Worm (Caenorhabditis elegans) whole organism, mixed stage, embryonic: ENCODE data around the gene C27H5.6.

Experiments used
- M03D4.4 ChIP-seq: sonication (generic microtip); optimal IDR thresholded peaks from 2 replicates; lab custom pipeline; 2017; ENCODE audit warnings: mild to moderate bottlenecking, missing genetic modification characterization, missing compliant biosample characterization
- bed-3 ChIP-seq: fragments of 200-800 bp; sonication (Bioruptor generic); optimal IDR thresholded peaks from 3 replicates; lab custom pipeline; 2018; ENCODE audit warnings: mild to moderate bottlenecking, missing genetic modification characterization, moderate library complexity, missing compliant biosample characterization
- blmp-1 ChIP-seq: fragments of 150-350 bp; optimal IDR thresholded peaks from 2 replicates; lab custom pipeline; 2014; ENCODE audit warnings: missing biosample characterization, missing genetic modification characterization
- ceh-43 ChIP-seq: fragments of 200-800 bp; sonication (Bioruptor generic); optimal IDR thresholded peaks from 2 replicates; lab custom pipeline; 2018; ENCODE audit warnings: mild to moderate bottlenecking, missing genetic modification characterization, moderate library complexity, missing compliant biosample characterization
- ceh-83 ChIP-seq: fragments of 200-800 bp; sonication (Bioruptor generic); optimal IDR thresholded peaks from 2 replicates; lab custom pipeline; 2018; ENCODE audit warnings: mild to moderate bottlenecking, missing genetic modification characterization, missing compliant biosample characterization
- ces-1 ChIP-seq: fragments of 150-350 bp; optimal IDR thresholded peaks from 2 replicates; lab custom pipeline; 2014; ENCODE audit warnings: missing biosample characterization, missing genetic modification reagents, missing genetic modification characterization
- cnd-1 ChIP-seq: fragments of 200-800 bp; sonication (Bioruptor generic); optimal IDR thresholded peaks from 2 replicates; lab custom pipeline; 2018; ENCODE audit warnings: mild to moderate bottlenecking, missing genetic modification characterization, missing compliant biosample characterization
- elt-1 ChIP-seq: sonication (generic microtip); optimal IDR thresholded peaks from 2 replicates; lab custom pipeline; 2017; ENCODE audit warnings: missing genetic modification characterization, mild to moderate bottlenecking, missing compliant biosample characterization, antibody characterized with exemption, moderate library complexity, borderline replicate concordance; ENCODE audit not compliant: insufficient read depth
- elt-3 ChIP-seq: fragments of 150-350 bp; optimal IDR thresholded peaks from 2 replicates; lab custom pipeline; 2014; ENCODE audit warnings: missing biosample characterization, missing genetic modification characterization
- flh-1 ChIP-seq: fragments of 200-800 bp; sonication (Bioruptor generic); optimal IDR thresholded peaks from 2 replicates; lab custom pipeline; 2018; ENCODE audit warnings: mild to moderate bottlenecking, missing genetic modification characterization, moderate library complexity, missing compliant biosample characterization
- ham-2 ChIP-seq: fragments of 200-800 bp; sonication (Bioruptor generic); optimal IDR thresholded peaks from 2 replicates; lab custom pipeline; 2018; ENCODE audit warnings: mild to moderate bottlenecking, missing genetic modification characterization, missing compliant biosample characterization
- hlh-1 ChIP-seq: fragments of 150-350 bp; optimal IDR thresholded peaks from 2 replicates; lab custom pipeline; 2014; ENCODE audit warnings: missing biosample characterization, missing genetic modification reagents, missing genetic modification characterization
- lin-13 ChIP-seq: fragments of 150-350 bp; optimal IDR thresholded peaks from 2 replicates; lab custom pipeline; 2014; ENCODE audit warnings: missing biosample characterization, missing genetic modification characterization
- lin-32 ChIP-seq: fragments of 200-800 bp; sonication (Bioruptor generic); optimal IDR thresholded peaks from 2 replicates; lab custom pipeline; 2018; ENCODE audit warnings: mild to moderate bottlenecking, missing genetic modification characterization, missing compliant biosample characterization
- lsy-2 ChIP-seq: fragments of 150-350 bp; optimal IDR thresholded peaks from 2 replicates; lab custom pipeline; 2014; ENCODE audit warnings: missing biosample characterization, missing genetic modification characterization
- mab-5 ChIP-seq: fragments of 150-350 bp; optimal IDR thresholded peaks from 2 replicates; lab custom pipeline; 2014; ENCODE audit warnings: missing biosample characterization, missing genetic modification characterization
- mep-1 ChIP-seq: fragments of 150-350 bp; optimal IDR thresholded peaks from 2 replicates; lab custom pipeline; 2017; ENCODE audit warnings: missing biosample characterization, missing genetic modification reagents, missing genetic modification characterization, inconsistent platforms
- mls-2 ChIP-seq: sonication (generic microtip); optimal IDR thresholded peaks from 2 replicates; lab custom pipeline; 2016; ENCODE audit warnings: mild to moderate bottlenecking, missing genetic modification characterization, moderate library complexity, missing compliant biosample characterization
- nhr-12 ChIP-seq: fragments of 150-350 bp; optimal IDR thresholded peaks from 2 replicates; lab custom pipeline; 2014; ENCODE audit warnings: missing biosample characterization, missing genetic modification characterization
- nhr-2 ChIP-seq: fragments of 150-350 bp; optimal IDR thresholded peaks from 2 replicates; lab custom pipeline; 2014; ENCODE audit warnings: missing biosample characterization, missing genetic modification characterization
- nhr-237 ChIP-seq: fragments of 150-350 bp; optimal IDR thresholded peaks from 2 replicates; lab custom pipeline; 2014; ENCODE audit warnings: missing biosample characterization, missing genetic modification characterization
- nhr-28 ChIP-seq: fragments of 150-350 bp; optimal IDR thresholded peaks from 2 replicates; lab custom pipeline; 2014; ENCODE audit warnings: missing biosample characterization, missing genetic modification characterization
- nhr-76 ChIP-seq: sonication (generic microtip); optimal IDR thresholded peaks from 2 replicates; lab custom pipeline; 2017; ENCODE audit warnings: missing biosample characterization, missing genetic modification characterization
- pha-4 ChIP-seq: fragments of 150-350 bp; optimal IDR thresholded peaks from 2 replicates; lab custom pipeline; 2018; ENCODE audit warnings: missing biosample characterization, missing genetic modification reagents, missing genetic modification characterization
- snpc-4 ChIP-seq: fragments of 150-350 bp; optimal IDR thresholded peaks from 2 replicates; lab custom pipeline; 2014; ENCODE audit warnings: missing biosample characterization, missing genetic modification characterization
- sptf-1 ChIP-seq: sonication (generic microtip); optimal IDR thresholded peaks from 2 replicates; lab custom pipeline; 2017; ENCODE audit warnings: mild to moderate bottlenecking, missing genetic modification characterization, moderate library complexity, missing compliant biosample characterization
- tbx-8 ChIP-seq: fragments of 200-800 bp; sonication (Bioruptor generic); optimal IDR thresholded peaks from 2 replicates; lab custom pipeline; 2018; ENCODE audit warnings: mild to moderate bottlenecking, missing genetic modification characterization, moderate library complexity, missing compliant biosample characterization
- unc-62 ChIP-seq: fragments of 150-350 bp; optimal IDR thresholded peaks from 2 replicates; lab custom pipeline; 2014; ENCODE audit warnings: missing biosample characterization, missing genetic modification reagents, missing genetic modification characterization
- zip-8 ChIP-seq: fragments of 150-350 bp; optimal IDR thresholded peaks from 2 replicates; lab custom pipeline; 2014; ENCODE audit warnings: missing biosample characterization, missing genetic modification characterization
- ztf-11 ChIP-seq: fragments of 150-350 bp; optimal IDR thresholded peaks from 2 replicates; lab custom pipeline; 2014; ENCODE audit warnings: missing biosample characterization, missing genetic modification characterization

The C27H5.6 gene

ce11 chrII:7187110-7187509 is at the start of gene C27H5.6:
TSS of gene C27H5.6 (minus strand) at chrII:7187210.
- no peak for TF ChIP-seq snpc-4
- no peak for TF ChIP-seq ceh-43 (GFP tag; lab: Kevin White, UChicago)
- TF ChIP-seq flh-1 (GFP tag; lab: Kevin White, UChicago), result no peak
- TF ChIP-seq ham-2 (GFP tag; lab: Kevin White, UChicago), result no peak
- no peak for TF ChIP-seq elt-3 (tag; lab: Kevin White, UChicago)
- TF ChIP-seq bed-3 (GFP tag; lab: Kevin White, UChicago), result no peak

- TF ChIP-seq elt-3 (tag; lab: Kevin White, UChicago), result no peak
- TF ChIP-seq nhr-237, result no peak
- no peak for TF ChIP-seq zip-8
Observed at ce11 chrII:7233274-7233673, 46.3 kb upstream of the C27H5.6 start.

ce11 chrII:7232517-7232916 is 45.5 kb upstream of the C27H5.6 start, which contains the start of gene ctsa-3.1:
TSS of gene ctsa-3.1 (plus strand) at chrII:7232853.
- TF ChIP-seq bed-3 (GFP tag; lab: Kevin White, UChicago) (no peak), mep-1 (no peak), cnd-1 (tag; lab: Kevin White, UChicago) (no peak), blmp-1 (tag; lab: Kevin White, UChicago) (no peak), elt-3 (tag; lab: Kevin White, UChicago) (no peak), lsy-2 (tag; lab: Kevin White, UChicago) (no peak), mls-2 (no peak), mab-5 (tag; lab: Kevin White, UChicago) (no peak), nhr-2 (no peak), ham-2 (GFP tag; lab: Kevin White, UChicago) (no peak), unc-62 (GFP tag; lab: Kevin White, UChicago) (no peak), sptf-1 (no peak), ceh-43 (GFP tag; lab: Kevin White, UChicago) (no peak), ztf-11 (no peak), elt-1 (tag; lab: Kevin White, UChicago) (no peak), ceh-83 (GFP tag; lab: Kevin White, UChicago) (no peak), ces-1 (no peak), lin-13 (tag; lab: Kevin White, UChicago) (no peak), nhr-12 (tag; lab: Kevin White, UChicago) (no peak)
- TF ChIP-seq, all 35 proteins: peak for 0

- no peak for TF ChIP-seq bed-3 (GFP tag; lab: Kevin White, UChicago)
- no peak for TF ChIP-seq cnd-1 (tag; lab: Kevin White, UChicago)
- TF ChIP-seq lin-32 (GFP tag; lab: Kevin White, UChicago), result no peak
- TF ChIP-seq nhr-76 (tag; lab: Kevin White, UChicago), result no peak
- no peak for TF ChIP-seq nhr-12 (tag; lab: Kevin White, UChicago)
- no peak for TF ChIP-seq unc-62 (GFP tag; lab: Kevin White, UChicago)
- TF ChIP-seq hlh-1, result no peak
- TF ChIP-seq snpc-4, result no peak
Observed at ce11 chrII:7231951-7232350, 44.9 kb upstream of the C27H5.6 start.

- TF ChIP-seq nhr-2 (no peak), lin-32 (GFP tag; lab: Kevin White, UChicago) (no peak), M03D4.4 (tag; lab: Kevin White, UChicago) (no peak), ceh-43 (GFP tag; lab: Kevin White, UChicago) (no peak), cnd-1 (tag; lab: Kevin White, UChicago) (no peak), pha-4 (tag; lab: Kevin White, UChicago) (no peak), elt-1 (tag; lab: Kevin White, UChicago) (no peak), nhr-28 (tag; lab: Kevin White, UChicago) (no peak), elt-3 (tag; lab: Kevin White, UChicago) (no peak), nhr-76 (tag; lab: Kevin White, UChicago) (no peak), blmp-1 (tag; lab: Kevin White, UChicago) (no peak), lin-13 (tag; lab: Kevin White, UChicago) (no peak), ceh-83 (GFP tag; lab: Kevin White, UChicago) (no peak), lsy-2 (tag; lab: Kevin White, UChicago) (no peak), unc-62 (GFP tag; lab: Kevin White, UChicago) (no peak), snpc-4 (no peak), mep-1 (no peak), ztf-11 (no peak), tbx-8 (GFP tag; lab: Kevin White, UChicago) (no peak)
Observed at ce11 chrII:7230684-7231083, 43.7 kb upstream of the C27H5.6 start.
